Fruit fly (Drosophila melanogaster) whole organism, prepupa: ENCODE measurements around the gene CG18473.
A peak's percentile ranks its signal among the peaks of the same experiment; 100 is the strongest.

ENCODE experiments used
- Blimp-1 ChIP-seq: fragments of 200-800 bp; sonication (Bioruptor generic); optimal IDR thresholded peaks from 3 replicates; lab custom pipeline; 2017; ENCODE audit warnings: missing biosample characterization, missing genetic modification characterization, mild to moderate bottlenecking, moderate library complexity, missing genetic modification reagents
- CG10631 ChIP-seq: fragments of 200-800 bp; sonication (Bioruptor generic); optimal IDR thresholded peaks from 2 replicates; lab custom pipeline; 2016; ENCODE audit warnings: missing biosample characterization, missing genetic modification characterization
- CG10669 ChIP-seq: fragments of 200-800 bp; sonication (Bioruptor generic); optimal IDR thresholded peaks from 3 replicates; lab custom pipeline; 2018; ENCODE audit warnings: missing biosample characterization, mild to moderate bottlenecking, missing genetic modification characterization, moderate library complexity
- CG11294 ChIP-seq: fragments of 200-800 bp; sonication (Bioruptor generic); IDR thresholded peaks from 2 replicates; pipeline ENCODE4 v1.3.6; 2022; ENCODE audit warnings: missing biosample characterization, missing genetic modification characterization
- CG11762 ChIP-seq: fragments of 200-800 bp; sonication (Bioruptor generic); optimal IDR thresholded peaks from 3 replicates; lab custom pipeline; 2016; ENCODE audit warnings: missing biosample characterization, missing genetic modification characterization; ENCODE audit not compliant: insufficient read depth
- CG11902 ChIP-seq: fragments of 200-800 bp; sonication (Bioruptor generic); optimal IDR thresholded peaks from 3 replicates; lab custom pipeline; 2016; ENCODE audit warnings: missing biosample characterization, missing genetic modification characterization
- CG15336 ChIP-seq: fragments of 200-800 bp; sonication (Bioruptor generic); IDR thresholded peaks from 2 replicates; pipeline ENCODE4 v1.3.6; 2022; ENCODE audit warnings: missing biosample characterization, missing genetic modification characterization
- CG1621 ChIP-seq: fragments of 200-800 bp; sonication (Bioruptor generic); optimal IDR thresholded peaks from 3 replicates; lab custom pipeline; 2018; ENCODE audit warnings: missing biosample characterization, mild to moderate bottlenecking, missing genetic modification characterization
- CG16779 ChIP-seq: fragments of 200-800 bp; sonication (Bioruptor generic); optimal IDR thresholded peaks from 3 replicates; lab custom pipeline; 2017; ENCODE audit warnings: missing biosample characterization, mild to moderate bottlenecking, missing genetic modification characterization
- CG3032 ChIP-seq: fragments of 200-800 bp; optimal IDR thresholded peaks from 2 replicates; lab custom pipeline; 2019; ENCODE audit warnings: missing biosample characterization, mild to moderate bottlenecking, missing genetic modification characterization, moderate library complexity
- CG31627 ChIP-seq: fragments of 200-800 bp; sonication (Bioruptor generic); optimal IDR thresholded peaks from 3 replicates; lab custom pipeline; 2016; ENCODE audit warnings: missing biosample characterization, missing genetic modification characterization
- CG32006 ChIP-seq: fragments of 200-800 bp; sonication (Bioruptor generic); optimal IDR thresholded peaks from 3 replicates; lab custom pipeline; 2017; ENCODE audit warnings: missing biosample characterization, mild to moderate bottlenecking, missing genetic modification characterization
- CG34406 ChIP-seq: fragments of 200-800 bp; sonication (Bioruptor generic); optimal IDR thresholded peaks from 3 replicates; lab custom pipeline; 2016; ENCODE audit warnings: missing biosample characterization, missing genetic modification characterization
- CG3919 ChIP-seq: fragments of 200-800 bp; sonication (Bioruptor generic); optimal IDR thresholded peaks from 3 replicates; lab custom pipeline; 2016; ENCODE audit warnings: missing biosample characterization, missing genetic modification characterization
- CG4318 ChIP-seq: fragments of 200-800 bp; sonication (Bioruptor generic); optimal IDR thresholded peaks from 3 replicates; lab custom pipeline; 2017; ENCODE audit warnings: missing biosample characterization, mild to moderate bottlenecking, missing genetic modification characterization
- CG6163 ChIP-seq: fragments of 200-800 bp; sonication (Bioruptor generic); IDR thresholded peaks from 3 replicates; pipeline ENCODE4 v1.3.6; 2022; ENCODE audit warnings: missing biosample characterization, missing genetic modification characterization
- CG6276 ChIP-seq: fragments of 200-800 bp; sonication (Bioruptor generic); optimal IDR thresholded peaks from 2 replicates; lab custom pipeline; 2017; ENCODE audit warnings: missing biosample characterization, mild to moderate bottlenecking, missing genetic modification characterization
- CG6792 ChIP-seq: fragments of 200-800 bp; sonication (Bioruptor generic); optimal IDR thresholded peaks from 3 replicates; lab custom pipeline; 2016; ENCODE audit warnings: missing biosample characterization, missing genetic modification characterization
- CG6808 ChIP-seq: fragments of 200-800 bp; sonication (Bioruptor generic); optimal IDR thresholded peaks from 3 replicates; lab custom pipeline; 2017; ENCODE audit warnings: missing biosample characterization, missing genetic modification characterization, mild to moderate bottlenecking, moderate library complexity, missing genetic modification reagents
- CG7368 ChIP-seq: fragments of 200-800 bp; sonication (Bioruptor generic); optimal IDR thresholded peaks from 3 replicates; lab custom pipeline; 2016; ENCODE audit warnings: missing biosample characterization, missing genetic modification characterization
- CG8319 ChIP-seq: fragments of 200-800 bp; sonication (Bioruptor generic); optimal IDR thresholded peaks from 3 replicates; lab custom pipeline; 2016; ENCODE audit warnings: missing biosample characterization, missing genetic modification characterization
- CG8632 ChIP-seq: fragments of 200-800 bp; sonication (Bioruptor generic); optimal IDR thresholded peaks from 3 replicates; lab custom pipeline; 2016; ENCODE audit warnings: missing biosample characterization, missing genetic modification characterization
- CG9139 ChIP-seq: fragments of 200-800 bp; sonication (Bioruptor generic); optimal IDR thresholded peaks from 3 replicates; lab custom pipeline; 2017; ENCODE audit warnings: missing biosample characterization, mild to moderate bottlenecking, missing genetic modification characterization
- Eip75B ChIP-seq: fragments of 200-800 bp; sonication (Bioruptor generic); optimal IDR thresholded peaks from 3 replicates; lab custom pipeline; 2016; ENCODE audit warnings: missing biosample characterization, missing genetic modification characterization
- Eip78C ChIP-seq: fragments of 200-800 bp; sonication (Bioruptor generic); peaks from one replicate; lab custom pipeline; 2016; ENCODE audit warnings: missing biosample characterization, missing genetic modification characterization
- Eip93F ChIP-seq: fragments of 200-800 bp; sonication (Bioruptor generic); optimal IDR thresholded peaks from 2 replicates; lab custom pipeline; 2016; ENCODE audit warnings: missing biosample characterization, mild to moderate bottlenecking, missing genetic modification characterization
- Ets96B ChIP-seq: fragments of 200-800 bp; optimal IDR thresholded peaks from 2 replicates; lab custom pipeline; 2019; ENCODE audit warnings: missing biosample characterization, mild to moderate bottlenecking, missing genetic modification characterization, moderate library complexity
- Gug ChIP-seq: fragments of 200-800 bp; sonication (Bioruptor generic); IDR thresholded peaks from 2 replicates; pipeline ENCODE4 v1.3.6; 2022; ENCODE audit warnings: missing biosample characterization, missing genetic modification characterization
- Hr38 ChIP-seq: sonication (Bioruptor generic); optimal IDR thresholded peaks from 2 replicates; lab custom pipeline; 2016; ENCODE audit warnings: missing biosample characterization, missing genetic modification characterization
- Hr39 ChIP-seq: fragments of 200-800 bp; sonication (Bioruptor generic); optimal IDR thresholded peaks from 2 replicates; lab custom pipeline; 2016; ENCODE audit warnings: missing biosample characterization, missing genetic modification characterization
- Hr4 ChIP-seq: fragments of 200-800 bp; sonication (Bioruptor generic); optimal IDR thresholded peaks from 3 replicates; lab custom pipeline; 2016; ENCODE audit warnings: missing biosample characterization, missing genetic modification characterization
- Lpt ChIP-seq: fragments of 200-800 bp; sonication (Bioruptor generic); optimal IDR thresholded peaks from 3 replicates; lab custom pipeline; 2016; ENCODE audit warnings: missing biosample characterization, missing genetic modification characterization
- Met ChIP-seq: fragments of 200-800 bp; sonication (Bioruptor generic); optimal IDR thresholded peaks from 3 replicates; lab custom pipeline; 2016; ENCODE audit warnings: missing biosample characterization, missing genetic modification characterization
- Smox ChIP-seq: fragments of 200-800 bp; sonication (Bioruptor generic); optimal IDR thresholded peaks from 3 replicates; lab custom pipeline; 2016; ENCODE audit warnings: missing biosample characterization, missing genetic modification characterization
- Sox102F ChIP-seq: fragments of 200-800 bp; sonication (Bioruptor generic); optimal IDR thresholded peaks from 2 replicates; lab custom pipeline; 2016; ENCODE audit warnings: missing biosample characterization, mild to moderate bottlenecking, missing genetic modification characterization
- achi ChIP-seq: fragments of 200-800 bp; sonication (Bioruptor generic); optimal IDR thresholded peaks from 3 replicates; lab custom pipeline; 2016; ENCODE audit warnings: missing biosample characterization, missing genetic modification characterization
- dac ChIP-seq: fragments of 200-800 bp; sonication (Bioruptor generic); optimal IDR thresholded peaks from 2 replicates; lab custom pipeline; 2017; ENCODE audit warnings: missing biosample characterization, mild to moderate bottlenecking, missing genetic modification characterization
- dsx ChIP-seq: fragments of 200-800 bp; optimal IDR thresholded peaks from 3 replicates; lab custom pipeline; 2019; ENCODE audit warnings: missing biosample characterization, mild to moderate bottlenecking, missing genetic modification characterization, moderate library complexity; ENCODE audit not compliant: poor library complexity, severe bottlenecking
- eg ChIP-seq: fragments of 200-800 bp; sonication (Bioruptor generic); IDR thresholded peaks from 3 replicates; pipeline ENCODE4 v1.3.6; 2022; ENCODE audit warnings: missing biosample characterization, missing genetic modification characterization
- fd85E ChIP-seq: fragments of 200-800 bp; sonication (Bioruptor generic); optimal IDR thresholded peaks from 3 replicates; lab custom pipeline; 2016; ENCODE audit warnings: missing biosample characterization, missing genetic modification characterization
- fkh ChIP-seq: fragments of 200-800 bp; sonication (Bioruptor generic); optimal IDR thresholded peaks from 3 replicates; lab custom pipeline; 2017; ENCODE audit warnings: missing biosample characterization, mild to moderate bottlenecking, missing genetic modification characterization, moderate library complexity
- net ChIP-seq: fragments of 200-800 bp; sonication (Bioruptor generic); optimal IDR thresholded peaks from 3 replicates; lab custom pipeline; 2016; ENCODE audit warnings: missing biosample characterization, missing genetic modification characterization
- pdm3 ChIP-seq: fragments of 200-800 bp; sonication (Bioruptor generic); optimal IDR thresholded peaks from 3 replicates; lab custom pipeline; 2016; ENCODE audit warnings: missing biosample characterization, missing genetic modification characterization
- spab ChIP-seq: fragments of 200-800 bp; sonication (Bioruptor generic); optimal IDR thresholded peaks from 2 replicates; lab custom pipeline; 2017; ENCODE audit warnings: missing biosample characterization, mild to moderate bottlenecking, missing genetic modification characterization, missing genetic modification reagents
- ss ChIP-seq, 2 experiments: fragments of 200-800 bp; sonication (Bioruptor generic); optimal IDR thresholded peaks; 2 replicates in 1 of 2; 3 replicates in 1 of 2; lab custom pipeline; 2017 to 2018; ENCODE audit warnings: mild to moderate bottlenecking in 2 of 2, missing biosample characterization in 2 of 2, missing genetic modification characterization in 2 of 2, moderate library complexity in 1 of 2

Gene CG18473

DNA sequence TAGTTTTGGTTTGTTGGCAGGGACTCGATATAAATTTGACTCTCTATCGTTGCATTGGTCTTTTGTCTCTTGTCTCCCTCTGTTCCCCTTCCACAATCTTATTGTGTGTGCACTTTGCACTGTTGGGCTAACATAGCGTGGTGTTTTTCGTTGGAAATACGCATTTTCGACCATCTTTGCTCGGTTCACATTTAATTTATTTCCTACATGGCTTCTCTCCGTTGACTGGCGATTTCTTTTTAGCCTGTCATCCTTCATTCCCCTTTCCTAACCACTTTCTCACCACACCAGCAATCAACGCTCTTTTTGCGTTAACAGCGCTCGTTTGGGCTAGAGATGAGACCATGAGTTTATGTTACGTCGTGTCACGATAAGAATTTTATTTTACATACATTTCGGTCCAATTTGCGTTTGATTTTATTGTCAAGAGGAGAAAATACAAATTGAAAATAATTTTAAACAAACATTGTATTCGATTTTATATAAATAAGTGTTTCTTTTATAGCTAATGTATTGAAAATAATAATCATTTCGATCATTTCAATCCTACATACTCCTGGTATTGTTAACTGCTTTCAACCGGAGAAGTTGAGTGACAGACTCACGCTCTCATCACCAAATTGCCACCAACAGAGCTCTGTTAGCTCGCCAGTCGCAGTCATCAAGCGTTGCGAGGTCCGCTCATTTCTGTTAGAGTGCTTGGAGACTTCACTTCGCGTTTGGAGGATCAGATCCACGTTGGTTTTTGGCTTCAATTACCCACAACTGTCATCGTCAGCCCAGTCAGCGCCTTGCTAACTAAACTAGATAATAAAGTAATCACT, 21.7 kb upstream of the CG18473 start (continued):
- TF ChIP-seq CG6163 (GFP tag; lab: Robert Waterston, UW) (peak; percentile 64; the same call in 2 of the 3 replicates), CG11294 (GFP tag; lab: Robert Waterston, UW) (peak; percentile 8; the same call in 1 of the 2 replicates), CG6792 (GFP tag; lab: Kevin White, UChicago) (peak; percentile 69), net (GFP tag; lab: Kevin White, UChicago) (peak; percentile 75), CG6808 (peak; percentile 84), Smox (GFP tag; lab: Kevin White, UChicago) (peak; percentile 88), ss (GFP tag; optimal IDR thresholded peaks at IDR 0.05; lab: Kevin White, UChicago) (peak; percentile 84 to 89), CG10669 (GFP tag; lab: Kevin White, UChicago) (peak; percentile 82), CG8632 (peak; percentile 67), CG9139 (peak; percentile 55), CG1621 (tag; lab: Kevin White, UChicago) (peak; percentile 67), CG3032 (tag; lab: Kevin White, UChicago) (peak; percentile 84), Ets96B (tag; lab: Kevin White, UChicago) (peak; percentile 84), CG16779 (tag; lab: Kevin White, UChicago) (peak; percentile 45), CG7368 (GFP tag; lab: Kevin White, UChicago) (peak; percentile 69), Blimp-1 (peak; percentile 75), CG8319 (GFP tag; lab: Kevin White, UChicago) (peak; percentile 30), CG32006 (GFP tag; lab: Kevin White, UChicago) (peak; percentile 85)

DNA sequence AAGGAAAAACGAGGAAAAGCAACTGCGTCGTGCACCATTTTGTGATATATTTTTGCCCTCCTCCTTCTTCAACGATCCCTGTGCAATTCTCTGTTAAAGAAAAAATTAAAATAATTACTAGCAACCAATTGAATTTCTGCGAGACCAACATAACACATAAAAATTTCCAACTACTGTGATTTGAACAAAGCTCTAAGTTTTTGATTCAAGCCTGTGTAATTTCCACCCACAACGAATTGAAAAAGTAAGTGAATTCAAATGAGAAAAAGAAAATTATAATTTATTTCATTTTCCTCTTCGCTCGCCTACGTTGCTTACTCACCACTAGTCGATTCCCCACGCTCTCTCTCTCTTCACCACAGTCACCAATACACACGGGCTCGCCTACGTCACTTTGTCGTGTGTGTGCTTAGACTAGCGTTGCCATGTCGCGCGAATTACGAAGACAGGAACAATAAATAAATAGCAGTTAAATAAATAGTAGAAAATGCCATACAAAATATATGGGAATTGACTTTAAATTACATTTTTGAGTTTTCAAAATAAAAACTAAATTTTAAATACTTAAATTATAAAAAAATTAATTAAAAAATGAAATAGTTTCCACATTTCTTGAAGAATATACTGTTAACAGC, 20.7 kb upstream of the CG18473 start:
- peak; percentile 10 for TF ChIP-seq CG6276 (GFP tag; lab: Kevin White, UChicago)
- TF ChIP-seq Gug, result no peak
- TF ChIP-seq CG16779 (tag; lab: Kevin White, UChicago), result peak; percentile 32
- no peak for TF ChIP-seq dac (GFP tag; lab: Kevin White, UChicago)
- TF ChIP-seq CG6792 (GFP tag; lab: Kevin White, UChicago), result peak; percentile 3
- TF ChIP-seq CG11762 (GFP tag; lab: Kevin White, UChicago), result no peak
- peak; percentile 6 for TF ChIP-seq spab (GFP tag; lab: Kevin White, UChicago)
- TF ChIP-seq CG34406 (GFP tag; lab: Kevin White, UChicago), result no peak
- TF ChIP-seq CG10631 (GFP tag; lab: Kevin White, UChicago), result no peak
- TF ChIP-seq Blimp-1, result peak; percentile 22
- TF ChIP-seq Ets96B (tag; lab: Kevin White, UChicago), result peak; percentile 13
- no peak for TF ChIP-seq CG8319 (GFP tag; lab: Kevin White, UChicago)
- TF ChIP-seq dsx, result peak; percentile 46
- TF ChIP-seq Met (GFP tag; lab: Kevin White, UChicago), result peak; percentile 30
- TF ChIP-seq pdm3 (GFP tag; lab: Kevin White, UChicago), result peak; percentile 18
- TF ChIP-seq CG32006 (GFP tag; lab: Kevin White, UChicago), result no peak
- no peak for TF ChIP-seq Hr38 (GFP tag; lab: Kevin White, UChicago)
- TF ChIP-seq eg (GFP tag; lab: Robert Waterston, UW), result peak; percentile 61; the same call in 2 of the 3 replicates
- TF ChIP-seq achi (GFP tag; lab: Kevin White, UChicago), result peak; percentile 43
- no peak for TF ChIP-seq CG11902 (GFP tag; lab: Kevin White, UChicago)
- peak; percentile 45 for TF ChIP-seq CG9139
- TF ChIP-seq Hr39 (GFP tag; lab: Kevin White, UChicago), result no peak
- TF ChIP-seq Eip93F (GFP tag; lab: Kevin White, UChicago), result no peak
- peak; percentile 38 for TF ChIP-seq fd85E
- peak; percentile 0 for TF ChIP-seq Eip75B (GFP tag; lab: Kevin White, UChicago)
- peak; percentile 17 for TF ChIP-seq Hr4 (GFP tag; lab: Kevin White, UChicago)
- peak; percentile 92 for TF ChIP-seq fkh (GFP tag; lab: Kevin White, UChicago)
- TF ChIP-seq Sox102F, result peak; percentile 31
- peak; percentile 35; the same call in 1 of the 2 replicates for TF ChIP-seq CG15336 (GFP tag; lab: Robert Waterston, UW)
- TF ChIP-seq CG3919 (GFP tag; lab: Kevin White, UChicago), result peak; percentile 23
- no peak for TF ChIP-seq CG8632
- no peak for TF ChIP-seq CG4318
- peak; percentile 31 for TF ChIP-seq CG6808
- TF ChIP-seq Lpt (GFP tag; lab: Kevin White, UChicago), result no peak
- peak; percentile 67 for TF ChIP-seq Eip78C (GFP tag; lab: Kevin White, UChicago)
- peak; percentile 2 for TF ChIP-seq CG7368 (GFP tag; lab: Kevin White, UChicago)
- no peak for TF ChIP-seq CG31627
